Worm (Caenorhabditis elegans) whole organism, L4 larva: ENCODE data around the gene sri-43.
"Not testable (repeated sequence)": the region's sequence is repeated elsewhere in the genome, so short reads cannot be mapped to it uniquely, and the experiment has no call there.

Experiments used
- F10B5.3 ChIP-seq: sonication (generic microtip); optimal IDR thresholded peaks from 2 replicates; lab custom pipeline; 2016; ENCODE audit warnings: mild to moderate bottlenecking, missing genetic modification characterization, missing compliant biosample characterization
- F37D6.2 ChIP-seq: sonication (generic microtip); optimal IDR thresholded peaks from 2 replicates; lab custom pipeline; 2016; ENCODE audit warnings: mild to moderate bottlenecking, missing genetic modification characterization, missing compliant biosample characterization
- F44E2.7 ChIP-seq: fragments of 200-800 bp; sonication (Bioruptor generic); IDR thresholded peaks from 2 replicates; pipeline ENCODE4 v2.1.2; 2022; ENCODE audit warnings: missing genetic modification characterization, missing compliant biosample characterization
- R02D3.7 ChIP-seq: fragments of 150-350 bp; sonication (generic microtip); optimal IDR thresholded peaks from 3 replicates; lab custom pipeline; 2014; ENCODE audit warnings: missing biosample characterization, missing genetic modification characterization
- T20F7.1 ChIP-seq: fragments of 200-800 bp; sonication (Bioruptor generic); optimal IDR thresholded peaks from 2 replicates; lab custom pipeline; 2018; ENCODE audit warnings: mild to moderate bottlenecking, missing genetic modification characterization, missing compliant biosample characterization
- Y48G9A.11 ChIP-seq: fragments of 200-800 bp; sonication (Bioruptor generic); IDR thresholded peaks from 2 replicates; pipeline ENCODE4 v1.3.6; 2022; ENCODE audit warnings: missing genetic modification reagents, missing genetic modification characterization, missing compliant biosample characterization
- aha-1 ChIP-seq: fragments of 150-350 bp; peaks from one replicate; lab custom pipeline; 2014; ENCODE audit warnings: missing biosample characterization, missing genetic modification characterization
- arid-1 ChIP-seq: fragments of 200-800 bp; sonication (Bioruptor generic); conservative IDR thresholded peaks from 2 replicates; pipeline ENCODE4 v1.3.6; 2022; ENCODE audit warnings: missing genetic modification reagents, missing genetic modification characterization, missing compliant biosample characterization
- ceh-32 ChIP-seq: sonication (generic microtip); optimal IDR thresholded peaks from 2 replicates; lab custom pipeline; 2016; ENCODE audit warnings: mild to moderate bottlenecking, missing genetic modification characterization, missing compliant biosample characterization; ENCODE audit not compliant: poor library complexity
- ces-1 ChIP-seq: fragments of 150-350 bp; sonication (generic microtip); optimal IDR thresholded peaks from 4 replicates; lab custom pipeline; 2014; ENCODE audit warnings: missing biosample characterization, missing genetic modification reagents, missing genetic modification characterization
- dmd-9 ChIP-seq: fragments of 200-800 bp; sonication (Bioruptor generic); IDR thresholded peaks from 2 replicates; pipeline ENCODE4 v1.3.6; 2022; ENCODE audit warnings: missing genetic modification reagents, missing genetic modification characterization, missing compliant biosample characterization
- dve-1 ChIP-seq: sonication (generic microtip); optimal IDR thresholded peaks from 2 replicates; lab custom pipeline; 2017; ENCODE audit warnings: antibody characterized with exemption, mild to moderate bottlenecking, missing genetic modification characterization, missing compliant biosample characterization; ENCODE audit not compliant: insufficient read depth
- egl-43 ChIP-seq: fragments of 200-800 bp; sonication (Bioruptor generic); IDR thresholded peaks from 2 replicates; pipeline ENCODE4 v1.3.6; 2022; ENCODE audit warnings: missing genetic modification reagents, missing genetic modification characterization, missing compliant biosample characterization
- fos-1 ChIP-seq: fragments of 150-350 bp; optimal IDR thresholded peaks from 2 replicates; lab custom pipeline; 2014; ENCODE audit warnings: missing biosample characterization, missing genetic modification characterization
- lim-7 ChIP-seq: fragments of 200-800 bp; sonication (Bioruptor generic); IDR thresholded peaks from 2 replicates; pipeline ENCODE4 v1.3.6; 2022; ENCODE audit warnings: missing genetic modification characterization, missing compliant biosample characterization
- lir-3 ChIP-seq: sonication (generic microtip); optimal IDR thresholded peaks from 2 replicates; lab custom pipeline; 2016; ENCODE audit warnings: mild to moderate bottlenecking, missing genetic modification characterization, missing compliant biosample characterization
- mxl-2 ChIP-seq: fragments of 200-800 bp; sonication (Bioruptor generic); conservative IDR thresholded peaks from 2 replicates; pipeline ENCODE4 v1.3.6; 2022; ENCODE audit warnings: missing genetic modification reagents, missing genetic modification characterization, missing compliant biosample characterization
- nhr-111 ChIP-seq: fragments of 200-800 bp; sonication (Bioruptor generic); optimal IDR thresholded peaks from 2 replicates; lab custom pipeline; 2018; ENCODE audit warnings: mild to moderate bottlenecking, missing genetic modification characterization, missing compliant biosample characterization
- nhr-25 ChIP-seq: sonication (generic microtip); optimal IDR thresholded peaks from 2 replicates; lab custom pipeline; 2017; ENCODE audit warnings: missing genetic modification characterization, mild to moderate bottlenecking, missing compliant biosample characterization, antibody characterized with exemption, moderate library complexity, borderline replicate concordance; ENCODE audit not compliant: insufficient read depth
- nhr-28 ChIP-seq: fragments of 150-350 bp; optimal IDR thresholded peaks from 2 replicates; lab custom pipeline; 2014; ENCODE audit warnings: missing biosample characterization, missing genetic modification characterization
- nhr-76 ChIP-seq: fragments of 150-350 bp; optimal IDR thresholded peaks from 2 replicates; lab custom pipeline; 2014; ENCODE audit warnings: missing biosample characterization, missing genetic modification characterization
- pha-4 ChIP-seq, 2 experiments: fragments of 150-350 bp in 1 of 2; fragments of 200-800 bp in 1 of 2; sonication (Bioruptor generic) in 1 of 2; IDR thresholded peaks in 1 of 2; optimal IDR thresholded peaks in 1 of 2; 2 replicates each; pipeline versions ENCODE4 v1.3.6 to Lab custom; 2014 to 2022; ENCODE audit warnings: missing genetic modification characterization in 2 of 2, missing genetic modification reagents in 2 of 2, missing biosample characterization in 1 of 2, missing compliant biosample characterization in 1 of 2
- sdz-12 ChIP-seq: fragments of 200-800 bp; sonication (Bioruptor generic); optimal IDR thresholded peaks from 2 replicates; lab custom pipeline; 2018; ENCODE audit warnings: mild to moderate bottlenecking, missing genetic modification characterization, missing compliant biosample characterization
- set-16 ChIP-seq: fragments of 200-800 bp; sonication (Bioruptor generic); IDR thresholded peaks from 2 replicates; pipeline ENCODE4 v1.3.6; 2022; ENCODE audit warnings: missing genetic modification reagents, missing genetic modification characterization, missing compliant biosample characterization
- skn-1 ChIP-seq: fragments of 150-350 bp; optimal IDR thresholded peaks from 2 replicates; lab custom pipeline; 2014; ENCODE audit warnings: missing biosample characterization, missing genetic modification characterization
- tra-1 ChIP-seq: fragments of 200-800 bp; sonication (Bioruptor generic); IDR thresholded peaks from 2 replicates; pipeline ENCODE4 v1.3.6; 2022; ENCODE audit warnings: missing genetic modification reagents, missing genetic modification characterization, missing compliant biosample characterization
- zip-11 ChIP-seq: fragments of 200-800 bp; sonication (Bioruptor generic); IDR thresholded peaks from 2 replicates; pipeline ENCODE4 v1.3.6; 2022; ENCODE audit warnings: missing genetic modification characterization, missing compliant biosample characterization

Gene sri-43

ce11 chrII:3144552-3144951 is at the start of gene sri-43:
Gene sri-43 (minus strand): TSS chrII:3144652.
- TF ChIP-seq R02D3.7 (tag; lab: Kevin White, UChicago); arid-1 (GFP tag; lab: Robert Waterston, UW); F37D6.2 (tag; lab: Kevin White, UChicago): not testable (repeated sequence)

- not testable (repeated sequence) for TF ChIP-seq ces-1 (GFP tag; lab: Kevin White, UChicago); tra-1 (GFP tag; lab: Robert Waterston, UW); pha-4 (GFP tag; IDR thresholded peaks at IDR 0.05; lab: Robert Waterston, UW); pha-4 (tag; optimal IDR thresholded peaks at IDR 0.05; lab: Kevin White, UChicago)
Observed at ce11 chrII:3191544-3191943, 47.1 kb upstream of the sri-43 start, which contains the start of gene Y27F2A.9. Gene Y27F2A.9 (minus strand): TSS chrII:3191644.

- not testable (repeated sequence) for TF ChIP-seq dmd-9 (GFP tag; lab: Robert Waterston, UW); sdz-12; T20F7.1 (GFP tag; lab: Kevin White, UChicago)
Observed at ce11 chrII:3189038-3189437, 44.6 kb upstream of the sri-43 start, which contains the start of gene Y27F2A.11. Gene Y27F2A.11 (plus strand): TSS chrII:3189338.

ce11 chrII:3185848-3186247 is 41.4 kb upstream of the sri-43 start:
- TF ChIP-seq nhr-28 (tag; lab: Kevin White, UChicago) (no peak), egl-43 (GFP tag; lab: Robert Waterston, UW) (0 out of 2 replicates have a peak, but pooled peaks have one; percentile 44), nhr-76 (no peak), zip-11 (GFP tag; lab: Robert Waterston, UW) (no peak), ceh-32 (no peak), Y48G9A.11 (GFP tag; lab: Robert Waterston, UW) (peak; percentile 41; the same call in 1 of the 2 replicates), aha-1 (tag; lab: Kevin White, UChicago) (peak; percentile 21), set-16 (GFP tag; lab: Robert Waterston, UW) (peak; percentile 55), fos-1 (tag; lab: Kevin White, UChicago) (no peak), lim-7 (GFP tag; lab: Robert Waterston, UW) (no peak)

ce11 chrII:3184858-3185257 is 40.4 kb upstream of the sri-43 start, which contains the start of gene sri-78:
Gene sri-78 (plus strand): TSS chrII:3185158.
- not testable (repeated sequence) for TF ChIP-seq nhr-25 (tag; lab: Kevin White, UChicago); lir-3; F10B5.3

- TF ChIP-seq skn-1 (tag; lab: Kevin White, UChicago); nhr-111; mxl-2 (GFP tag; lab: Robert Waterston, UW): not testable (repeated sequence)
Observed at ce11 chrII:3183300-3183840, 38.9 kb upstream of the sri-43 start, which contains the start of the genes Y27F2A.6 and Y27F2A.8. Gene Y27F2A.6 (minus strand): TSS chrII:3183400. Gene Y27F2A.8 (plus strand): TSS chrII:3183790.

- TF ChIP-seq dve-1 (tag; lab: Kevin White, UChicago); egl-43 (GFP tag; lab: Robert Waterston, UW); F44E2.7: not testable (repeated sequence)
Observed at ce11 chrII:3177663-3178062, 33.2 kb upstream of the sri-43 start, which contains the start of gene sri-40. Gene sri-40 (plus strand): TSS chrII:3177963.
